Worm (Caenorhabditis elegans): ENCODE measurements around the gene F14D7.1.

Gene F14D7.1

DNA sequence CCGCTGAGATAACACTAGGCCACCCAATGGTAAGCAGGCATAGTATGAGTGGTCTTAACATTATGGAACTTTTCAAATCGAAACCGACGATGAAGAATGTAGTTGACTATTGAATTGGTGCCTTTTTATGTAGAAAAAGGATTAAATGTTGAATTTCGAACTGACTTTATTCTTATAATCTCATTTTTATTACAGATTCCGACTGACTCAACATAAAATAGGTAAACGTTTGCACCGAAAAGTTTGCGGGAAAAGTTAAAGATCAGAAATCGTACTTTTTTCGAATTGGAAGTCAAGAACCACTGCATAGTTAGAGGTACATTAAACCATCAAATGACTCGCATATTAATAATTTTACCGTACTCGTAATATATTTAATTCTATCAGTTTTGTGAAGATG is 35.0 kb downstream of the F14D7.1 start, which contains the start of gene K02E11.7 (continued):
- TF ChIP-seq nhr-27 (tag; optimal IDR thresholded peaks at IDR 0.05) (no peak), chd-7 (tag; optimal IDR thresholded peaks at IDR 0.05) (no peak), madf-3 (GFP tag; IDR thresholded peaks at IDR 0.05) (no peak), efl-1 (GFP tag; optimal IDR thresholded peaks at IDR 0.05) (no peak)

DNA sequence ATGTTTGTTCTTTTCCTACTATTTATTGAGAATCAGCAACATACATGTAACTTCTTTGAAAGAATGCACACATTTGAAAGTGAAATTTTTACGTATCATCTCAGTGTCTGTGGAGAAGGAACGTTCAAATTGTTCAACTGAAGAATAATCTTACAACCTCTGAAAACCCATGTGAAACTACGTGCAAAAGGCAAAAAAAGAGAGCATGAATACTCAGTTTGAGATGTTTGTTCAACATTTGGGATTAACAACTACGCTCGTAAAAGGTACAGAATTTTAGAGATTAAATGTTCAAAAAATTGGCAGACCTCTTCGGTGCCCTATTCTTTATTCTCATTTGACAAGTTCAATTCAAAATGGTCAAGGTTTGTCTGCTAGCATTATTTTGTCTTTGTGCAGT is 37.2 kb downstream of the F14D7.1 start, which contains the start of gene K02E11.5:
TSS of gene K02E11.5 (plus strand) at position 301 of the 400 bp plus-strand sequence.
- TF ChIP-seq ceh-100 (GFP tag; IDR thresholded peaks at IDR 0.05), result no peak
- TF ChIP-seq lin-40 (tag; optimal IDR thresholded peaks at IDR 0.05), result no peak

DNA sequence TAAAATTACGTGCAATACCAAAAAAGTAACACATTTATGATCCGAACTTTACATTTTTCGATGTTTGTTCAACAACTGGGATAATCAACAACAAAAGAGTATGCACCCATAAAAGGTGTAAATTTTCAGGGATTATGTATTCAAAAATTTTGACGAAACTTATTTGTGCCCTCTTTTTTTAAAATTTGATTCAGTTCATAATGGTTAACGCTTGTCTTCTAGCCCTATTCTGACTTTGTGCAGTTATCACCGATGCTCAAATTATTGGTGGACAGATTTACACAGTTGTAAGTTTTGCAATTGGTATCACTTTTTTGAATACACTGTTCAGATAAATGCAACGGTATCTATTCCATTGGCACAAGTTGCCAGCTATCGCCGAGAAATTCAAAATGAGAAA is 40.6 kb downstream of the F14D7.1 start, which contains the start of gene K02E11.6:
TSS of gene K02E11.6 (plus strand) at position 149 of the 400 bp plus-strand sequence.
- no peak for TF ChIP-seq ceh-58 (GFP tag; IDR thresholded peaks at IDR 0.05)
- no peak for TF ChIP-seq let-526 (GFP tag; IDR thresholded peaks at IDR 0.05)

DNA sequence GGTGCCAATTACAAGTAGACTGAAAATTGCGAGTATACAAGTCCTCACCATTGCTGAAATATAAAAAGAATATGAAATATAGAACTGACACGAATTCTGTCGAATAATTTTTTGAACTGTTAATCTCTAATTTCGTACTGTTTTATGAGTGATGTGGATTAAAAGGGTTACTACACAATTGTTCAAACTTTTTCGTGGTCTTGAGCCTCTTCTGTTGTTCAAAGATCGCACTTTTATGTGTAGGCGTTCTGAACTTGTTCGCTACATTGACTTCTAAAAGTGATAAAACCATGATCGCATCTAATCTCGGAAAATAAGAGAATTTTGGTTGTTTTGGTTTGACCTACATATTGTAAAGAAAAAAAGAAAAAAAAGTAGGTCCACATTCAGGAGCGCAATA is 41.2 kb downstream of the F14D7.1 start, which contains the start of gene K02E11.4:
TSS of gene K02E11.4 (minus strand) at position 101 of the 400 bp plus-strand sequence.
- TF ChIP-seq hlh-12 (tag; optimal IDR thresholded peaks at IDR 0.05), result no peak
- no peak for TF ChIP-seq tbp1 (GFP tag; optimal IDR thresholded peaks at IDR 0.05)
- TF ChIP-seq F23B12.7 (tag; optimal IDR thresholded peaks at IDR 0.05; ENCODE audit: insufficient read depth), result no peak
- TF ChIP-seq him-1 (tag; optimal IDR thresholded peaks at IDR 0.05), result no peak
- no peak for TF ChIP-seq K12H6.12 (tag; optimal IDR thresholded peaks at IDR 0.05)
- TF ChIP-seq bed-2 (GFP tag; IDR thresholded peaks at IDR 0.05), result no peak
- no peak for TF ChIP-seq snpc-1.1 (tag; optimal IDR thresholded peaks at IDR 0.05; ENCODE audit: insufficient read depth)
- no peak for TF ChIP-seq madf-6 (GFP tag; IDR thresholded peaks at IDR 0.05)
- TF ChIP-seq mxl-1 (tag; optimal IDR thresholded peaks at IDR 0.05), result no peak
- TF ChIP-seq ztf-26 (tag; optimal IDR thresholded peaks at IDR 0.05), result no peak
- TF ChIP-seq atf-7 (tag; optimal IDR thresholded peaks at IDR 0.05), result no peak
- no peak for TF ChIP-seq B0019.2 (GFP tag; conservative IDR thresholded peaks at IDR 0.05)
- TF ChIP-seq egl-44 (GFP tag; IDR thresholded peaks at IDR 0.05), result no peak
- TF ChIP-seq ceh-79 (tag; optimal IDR thresholded peaks at IDR 0.05), result no peak
- no peak for TF ChIP-seq ets-4 (GFP tag; optimal IDR thresholded peaks at IDR 0.05)
- no peak for TF ChIP-seq ceh-40 (GFP tag; IDR thresholded peaks at IDR 0.05)
- no peak for TF ChIP-seq dpl-1 (GFP tag; optimal IDR thresholded peaks at IDR 0.05)

DNA sequence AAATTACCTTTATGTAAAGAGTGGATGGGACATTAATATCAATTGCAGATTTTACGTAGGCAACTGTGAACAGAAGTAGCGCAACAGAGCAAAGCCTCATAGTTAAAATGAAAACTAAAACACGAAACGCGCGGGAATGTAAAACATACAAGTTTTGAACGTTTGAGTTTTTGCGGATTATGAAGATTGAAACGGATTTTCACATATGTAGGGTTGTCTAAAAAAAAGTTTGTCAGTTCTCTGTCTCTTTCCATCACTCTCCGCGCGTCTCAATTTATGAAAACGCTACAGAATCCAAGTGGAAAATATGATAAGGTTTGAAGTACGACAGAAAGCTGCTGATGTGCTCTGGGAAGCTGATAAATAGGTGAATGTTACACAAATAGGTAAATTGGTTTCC is 42.5 kb downstream of the F14D7.1 start, which contains the start of gene K02E11.3:
TSS of gene K02E11.3 (minus strand) at position 101 of the 400 bp plus-strand sequence.
- TF ChIP-seq chd-7 (tag; optimal IDR thresholded peaks at IDR 0.05), result no peak
- TF ChIP-seq ama-1 (optimal IDR thresholded peaks at IDR 0.05), result no peak
- TF ChIP-seq ama-1 (GFP tag; optimal IDR thresholded peaks at IDR 0.05), result no peak
- TF ChIP-seq snpc-1.3 (tag; optimal IDR thresholded peaks at IDR 0.05; ENCODE audit: insufficient read depth), result no peak
- no peak for TF ChIP-seq ZK185.1 (tag; optimal IDR thresholded peaks at IDR 0.05; ENCODE audit: poor library complexity, severe bottlenecking)
- TF ChIP-seq rcor-1 (GFP tag; IDR thresholded peaks at IDR 0.05), result no peak
- no peak for TF ChIP-seq B0035.1 (tag; optimal IDR thresholded peaks at IDR 0.05)
- TF ChIP-seq sdz-38 (tag; optimal IDR thresholded peaks at IDR 0.05), result no peak
- TF ChIP-seq ztf-28 (GFP tag; IDR thresholded peaks at IDR 0.05), result no peak
- TF ChIP-seq dox-1 (GFP tag; IDR thresholded peaks at IDR 0.05), result no peak
- no peak for TF ChIP-seq lag-1 (GFP tag; IDR thresholded peaks at IDR 0.05)
- TF ChIP-seq let-526 (GFP tag; IDR thresholded peaks at IDR 0.05), result no peak
- no peak for TF ChIP-seq akir-1 (GFP tag; optimal IDR thresholded peaks at IDR 0.05)
- TF ChIP-seq T07F8.4 (tag; optimal IDR thresholded peaks at IDR 0.05), result no peak
- no peak for TF ChIP-seq hsf-1 (GFP tag; IDR thresholded peaks at IDR 0.05)
- no peak for TF ChIP-seq F57A8.1 (GFP tag; optimal IDR thresholded peaks at IDR 0.05)
